Fruit fly (Drosophila melanogaster) whole organism, embryonic: Measurements from ENCODE around the gene Top3beta.

Source experiments
- Abd-B ChIP-seq: fragments of 200-800 bp; sonication (Bioruptor generic); optimal IDR thresholded peaks from 2 replicates; lab custom pipeline; 2018; ENCODE audit warnings: missing biosample characterization, mild to moderate bottlenecking, missing genetic modification characterization, moderate library complexity
- Adf1 ChIP-seq: fragments of 200-800 bp; sonication (Bioruptor generic); IDR thresholded peaks from 2 replicates; pipeline ENCODE4 v1.3.6; 2022; ENCODE audit warnings: missing biosample characterization, missing genetic modification characterization
- Aef1 ChIP-seq: fragments of 200-800 bp; sonication (Bioruptor generic); IDR thresholded peaks from 3 replicates; pipeline ENCODE4 v1.3.6; 2022; ENCODE audit warnings: missing biosample characterization, missing genetic modification characterization
- Antp ChIP-seq: fragments of 200-800 bp; sonication (Bioruptor generic); optimal IDR thresholded peaks from 3 replicates; lab custom pipeline; 2016; ENCODE audit warnings: missing biosample characterization, missing genetic modification characterization
- B-H1 ChIP-seq: fragments of 200-800 bp; sonication (Bioruptor generic); IDR thresholded peaks from 3 replicates; pipeline ENCODE4 v1.3.6; 2022; ENCODE audit warnings: missing biosample characterization, missing genetic modification characterization
- Blimp-1 ChIP-seq: fragments of 200-800 bp; sonication (Bioruptor generic); optimal IDR thresholded peaks from 3 replicates; lab custom pipeline; 2018; ENCODE audit warnings: missing biosample characterization, missing genetic modification characterization, mild to moderate bottlenecking, moderate library complexity, missing genetic modification reagents
- Bteb2 ChIP-seq: fragments of 200-800 bp; sonication (Bioruptor generic); optimal IDR thresholded peaks from 2 replicates; lab custom pipeline; 2016; ENCODE audit warnings: missing biosample characterization, missing genetic modification characterization
- CG10147 ChIP-seq: fragments of 200-800 bp; sonication (Bioruptor generic); optimal IDR thresholded peaks from 2 replicates; lab custom pipeline; 2019; ENCODE audit warnings: missing biosample characterization, mild to moderate bottlenecking, missing genetic modification characterization, moderate library complexity
- CG11398 ChIP-seq: fragments of 200-800 bp; sonication (Bioruptor generic); optimal IDR thresholded peaks from 2 replicates; lab custom pipeline; 2016; ENCODE audit warnings: missing biosample characterization, missing genetic modification characterization
- CG11723 ChIP-seq: fragments of 200-800 bp; sonication (Bioruptor generic); optimal IDR thresholded peaks from 2 replicates; lab custom pipeline; 2017; ENCODE audit warnings: missing biosample characterization, mild to moderate bottlenecking, missing genetic modification characterization
- CG12104 ChIP-seq: fragments of 200-800 bp; sonication (Bioruptor generic); optimal IDR thresholded peaks from 3 replicates; lab custom pipeline; 2016; ENCODE audit warnings: missing biosample characterization, missing genetic modification characterization
- CG12155 ChIP-seq: fragments of 200-800 bp; sonication (Bioruptor generic); optimal IDR thresholded peaks from 3 replicates; lab custom pipeline; 2016; ENCODE audit warnings: missing biosample characterization, missing genetic modification characterization
- CG12391 ChIP-seq: fragments of 200-800 bp; sonication (Bioruptor generic); optimal IDR thresholded peaks from 3 replicates; lab custom pipeline; 2018; ENCODE audit warnings: missing biosample characterization, mild to moderate bottlenecking, missing genetic modification characterization, moderate library complexity
- CG14965 ChIP-seq: fragments of 200-800 bp; sonication (Bioruptor generic); optimal IDR thresholded peaks from 2 replicates; lab custom pipeline; 2016; ENCODE audit warnings: missing biosample characterization, missing genetic modification characterization, borderline replicate concordance
- CG17328 ChIP-seq: fragments of 200-800 bp; sonication (Bioruptor generic); IDR thresholded peaks from 2 replicates; pipeline ENCODE4 v1.3.6; 2022; ENCODE audit warnings: missing biosample characterization, missing genetic modification characterization
- CG17361 ChIP-seq: fragments of 200-800 bp; sonication (Bioruptor generic); IDR thresholded peaks from 3 replicates; pipeline ENCODE4 v1.3.6; 2022; ENCODE audit warnings: missing biosample characterization, missing genetic modification characterization
- CG18599 ChIP-seq: fragments of 200-800 bp; sonication (Bioruptor generic); optimal IDR thresholded peaks from 3 replicates; lab custom pipeline; 2017; ENCODE audit warnings: missing biosample characterization, missing genetic modification characterization, mild to moderate bottlenecking, moderate library complexity, missing genetic modification reagents
- CG2120 ChIP-seq: fragments of 200-800 bp; sonication (Bioruptor generic); optimal IDR thresholded peaks from 3 replicates; lab custom pipeline; 2016; ENCODE audit warnings: missing biosample characterization, missing genetic modification characterization
- CG2712 ChIP-seq: fragments of 200-800 bp; optimal IDR thresholded peaks from 3 replicates; lab custom pipeline; 2019; ENCODE audit warnings: missing biosample characterization, mild to moderate bottlenecking, missing genetic modification characterization, moderate library complexity
- CG30403 ChIP-seq: fragments of 200-800 bp; sonication (Bioruptor generic); optimal IDR thresholded peaks from 3 replicates; lab custom pipeline; 2016; ENCODE audit warnings: missing biosample characterization, missing genetic modification characterization
- CG32772 ChIP-seq: fragments of 200-800 bp; sonication (Bioruptor generic); IDR thresholded peaks from 2 replicates; pipeline ENCODE4 v1.3.6; 2022; ENCODE audit warnings: missing biosample characterization, missing genetic modification characterization
- CG6683 ChIP-seq: fragments of 200-800 bp; sonication (Bioruptor generic); optimal IDR thresholded peaks from 2 replicates; lab custom pipeline; 2017; ENCODE audit warnings: missing biosample characterization, mild to moderate bottlenecking, missing genetic modification characterization, missing genetic modification reagents
- CG6689 ChIP-seq: fragments of 200-800 bp; sonication (Bioruptor generic); IDR thresholded peaks from 2 replicates; pipeline ENCODE4 v1.3.6; 2022; ENCODE audit warnings: missing biosample characterization, missing genetic modification characterization
- CG7987 ChIP-seq: fragments of 200-800 bp; sonication (Bioruptor generic); optimal IDR thresholded peaks from 2 replicates; lab custom pipeline; 2018; ENCODE audit warnings: missing biosample characterization, mild to moderate bottlenecking, missing genetic modification characterization, moderate library complexity
- Doc3 ChIP-seq: fragments of 200-800 bp; sonication (Bioruptor generic); IDR thresholded peaks from 3 replicates; pipeline ENCODE4 v1.3.6; 2022; ENCODE audit warnings: missing biosample characterization, missing genetic modification characterization; ENCODE audit not compliant: partially characterized antibody
- HLH3B ChIP-seq: fragments of 200-800 bp; sonication (Bioruptor generic); IDR thresholded peaks from 2 replicates; pipeline ENCODE4 v1.3.6; 2022; ENCODE audit warnings: missing biosample characterization, missing genetic modification characterization
- Hmr ChIP-seq: fragments of 200-800 bp; sonication (Bioruptor generic); optimal IDR thresholded peaks from 3 replicates; lab custom pipeline; 2017; ENCODE audit warnings: mild to moderate bottlenecking, missing biosample characterization, missing genetic modification reagents, missing genetic modification characterization
- Meics ChIP-seq: fragments of 200-800 bp; sonication (Bioruptor generic); optimal IDR thresholded peaks from 2 replicates; lab custom pipeline; 2017; ENCODE audit warnings: missing biosample characterization, mild to moderate bottlenecking, missing genetic modification characterization
- Rfx ChIP-seq: fragments of 200-800 bp; sonication (Bioruptor generic); IDR thresholded peaks from 2 replicates; pipeline ENCODE4 v1.3.6; 2022; ENCODE audit warnings: missing biosample characterization, missing genetic modification characterization
- Sry-δ ChIP-seq: fragments of 200-800 bp; sonication (Bioruptor generic); optimal IDR thresholded peaks from 2 replicates; lab custom pipeline; 2016; ENCODE audit warnings: missing biosample characterization, missing genetic modification characterization
- YL-1 ChIP-seq: fragments of 200-800 bp; sonication (Bioruptor generic); optimal IDR thresholded peaks from 3 replicates; lab custom pipeline; 2017; ENCODE audit warnings: missing biosample characterization, mild to moderate bottlenecking, missing genetic modification characterization
- al ChIP-seq: fragments of 200-800 bp; sonication (Bioruptor generic); IDR thresholded peaks from 2 replicates; pipeline ENCODE4 v1.3.6; 2022; ENCODE audit warnings: missing biosample characterization, missing genetic modification characterization
- ato ChIP-seq: fragments of 200-800 bp; sonication (Bioruptor generic); IDR thresholded peaks from 2 replicates; pipeline ENCODE4 v1.3.6; 2022; ENCODE audit warnings: missing biosample characterization, missing genetic modification characterization; ENCODE audit not compliant: partially characterized antibody
- crol ChIP-seq: fragments of 200-800 bp; sonication (Bioruptor generic); IDR thresholded peaks from 2 replicates; pipeline ENCODE4 v1.3.6; 2022; ENCODE audit warnings: missing biosample characterization, missing genetic modification characterization
- da ChIP-seq: fragments of 200-800 bp; sonication (Bioruptor generic); optimal IDR thresholded peaks from 2 replicates; lab custom pipeline; 2016; ENCODE audit warnings: missing biosample characterization, missing genetic modification characterization
- en ChIP-seq: fragments of 200-800 bp; sonication (Bioruptor generic); optimal IDR thresholded peaks from 2 replicates; lab custom pipeline; 2016; ENCODE audit warnings: missing biosample characterization, missing genetic modification characterization
- fd96Cb ChIP-seq: fragments of 200-800 bp; sonication (Bioruptor generic); optimal IDR thresholded peaks from 2 replicates; lab custom pipeline; 2018; ENCODE audit warnings: missing biosample characterization, mild to moderate bottlenecking, missing genetic modification characterization, moderate library complexity
- grau ChIP-seq: fragments of 200-800 bp; optimal IDR thresholded peaks from 3 replicates; lab custom pipeline; 2019; ENCODE audit warnings: missing biosample characterization, mild to moderate bottlenecking, missing genetic modification characterization, moderate library complexity
- hbn ChIP-seq: fragments of 200-800 bp; sonication (Bioruptor generic); IDR thresholded peaks from 2 replicates; pipeline ENCODE4 v1.3.6; 2022; ENCODE audit warnings: missing biosample characterization, missing genetic modification characterization; ENCODE audit not compliant: partially characterized antibody
- klu ChIP-seq: fragments of 200-800 bp; sonication (Bioruptor generic); IDR thresholded peaks from 2 replicates; pipeline ENCODE4 v1.3.6; 2022; ENCODE audit warnings: missing biosample characterization, missing genetic modification characterization
- lmd ChIP-seq: fragments of 200-800 bp; sonication (Bioruptor generic); IDR thresholded peaks from 2 replicates; pipeline ENCODE4 v1.3.6; 2022; ENCODE audit warnings: missing biosample characterization, missing genetic modification characterization
- luna ChIP-seq: fragments of 200-800 bp; sonication (Bioruptor generic); optimal IDR thresholded peaks from 2 replicates; lab custom pipeline; 2016; ENCODE audit warnings: missing biosample characterization, missing genetic modification characterization
- mam ChIP-seq: fragments of 200-800 bp; sonication (Bioruptor generic); optimal IDR thresholded peaks from 3 replicates; lab custom pipeline; 2016; ENCODE audit warnings: missing biosample characterization, missing genetic modification characterization
- nmo ChIP-seq: fragments of 200-800 bp; sonication (Bioruptor generic); optimal IDR thresholded peaks from 2 replicates; lab custom pipeline; 2018; ENCODE audit warnings: missing biosample characterization, mild to moderate bottlenecking, missing genetic modification characterization, moderate library complexity
- phol ChIP-seq: fragments of 200-800 bp; sonication (Bioruptor generic); optimal IDR thresholded peaks from 3 replicates; lab custom pipeline; 2018; ENCODE audit warnings: missing biosample characterization, mild to moderate bottlenecking, missing genetic modification characterization, moderate library complexity
- ranshi ChIP-seq: fragments of 200-800 bp; sonication (Bioruptor generic); IDR thresholded peaks from 2 replicates; pipeline ENCODE4 v1.3.6; 2022; ENCODE audit warnings: missing biosample characterization, missing genetic modification characterization
- sens ChIP-seq: fragments of 200-800 bp; sonication (Bioruptor generic); peaks from one replicate; lab custom pipeline; 2016; ENCODE audit warnings: missing biosample characterization, missing genetic modification characterization
- sr ChIP-seq: fragments of 200-800 bp; sonication (Bioruptor generic); IDR thresholded peaks from 3 replicates; pipeline ENCODE4 v1.3.6; 2022; ENCODE audit warnings: missing biosample characterization, missing genetic modification characterization
- ttk ChIP-seq: fragments of 200-800 bp; sonication (Bioruptor generic); IDR thresholded peaks from 2 replicates; pipeline ENCODE4 v2.1.2; 2022; ENCODE audit warnings: missing biosample characterization, missing genetic modification characterization
- unpg ChIP-seq: fragments of 200-800 bp; sonication (Bioruptor generic); optimal IDR thresholded peaks from 3 replicates; lab custom pipeline; 2018; ENCODE audit warnings: missing biosample characterization, mild to moderate bottlenecking, missing genetic modification characterization, moderate library complexity
- zfh1 ChIP-seq: fragments of 200-800 bp; sonication (Bioruptor generic); IDR thresholded peaks from 3 replicates; pipeline ENCODE4 v1.3.6; 2022; ENCODE audit warnings: missing biosample characterization, missing genetic modification characterization

The Top3beta gene

dm6 chrX:6311516-6311915 is 23.7 kb upstream of the Top3beta start (continued):
- TF ChIP-seq CG6683 (GFP tag; lab: Kevin White, UChicago) = no peak
- no peak for TF ChIP-seq Bteb2 (GFP tag; lab: Kevin White, UChicago)
- TF ChIP-seq nmo (GFP tag; lab: Kevin White, UChicago) = peak; percentile 36
- TF ChIP-seq CG14965 (GFP tag; lab: Kevin White, UChicago) = no peak
- TF ChIP-seq Aef1 (GFP tag; lab: Robert Waterston, UW) = peak; percentile 15; the same call in 1 of the 3 replicates
- no peak for TF ChIP-seq CG12155 (GFP tag; lab: Kevin White, UChicago)
- no peak for TF ChIP-seq mam (GFP tag; lab: Kevin White, UChicago)
- peak; percentile 23; the same call in 1 of the 2 replicates for TF ChIP-seq Adf1
- no peak for TF ChIP-seq CG17328 (GFP tag; lab: Robert Waterston, UW)
- TF ChIP-seq fd96Cb (tag; lab: Kevin White, UChicago) = peak; percentile 22
- TF ChIP-seq CG2712 = peak; percentile 9
- no peak for TF ChIP-seq Antp (GFP tag; lab: Kevin White, UChicago)
- TF ChIP-seq al (GFP tag; lab: Robert Waterston, UW) = no peak
- peak; percentile 2 for TF ChIP-seq phol (tag; lab: Kevin White, UChicago)
- TF ChIP-seq B-H1 (GFP tag; lab: Robert Waterston, UW) = no peak
- no peak for TF ChIP-seq sr
- TF ChIP-seq hbn (GFP tag; lab: Robert Waterston, UW) = no peak
- TF ChIP-seq CG32772 (GFP tag; lab: Robert Waterston, UW) = no peak
- TF ChIP-seq grau = peak; percentile 17
- peak; percentile 17 for TF ChIP-seq Abd-B (GFP tag; lab: Kevin White, UChicago)
- TF ChIP-seq CG11723 = no peak
- TF ChIP-seq luna (GFP tag; lab: Kevin White, UChicago) = no peak
- TF ChIP-seq klu (GFP tag; lab: Robert Waterston, UW) = no peak
- TF ChIP-seq zfh1 (GFP tag; lab: Robert Waterston, UW) = peak; percentile 55; the same call in 2 of the 3 replicates
- TF ChIP-seq da (GFP tag; lab: Kevin White, UChicago) = no peak
- TF ChIP-seq CG7987 (GFP tag; lab: Kevin White, UChicago) = no peak
- TF ChIP-seq CG2120 = peak; percentile 35
- TF ChIP-seq CG10147 (GFP tag; lab: Kevin White, UChicago) = peak; percentile 13
- peak; percentile 28; the same call in 1 of the 2 replicates for TF ChIP-seq lmd
- peak; percentile 61 for TF ChIP-seq CG18599 (GFP tag; lab: Kevin White, UChicago)
- peak; percentile 65 for TF ChIP-seq crol (GFP tag; lab: Robert Waterston, UW)
- no peak for TF ChIP-seq CG11398 (GFP tag; lab: Kevin White, UChicago)
- TF ChIP-seq ranshi (GFP tag; lab: Robert Waterston, UW) = 0 out of 2 replicates have a peak, but pooled peaks have one; percentile 27
- TF ChIP-seq HLH3B (GFP tag; lab: Robert Waterston, UW) = 0 out of 2 replicates have a peak, but pooled peaks have one; percentile 24
- no peak for TF ChIP-seq en (GFP tag; lab: Kevin White, UChicago)
- 0 out of 3 replicates have a peak, but pooled peaks have one; percentile 22 for TF ChIP-seq CG17361 (GFP tag; lab: Robert Waterston, UW)
- no peak for TF ChIP-seq YL-1
- peak; percentile 27; the same call in 1 of the 2 replicates for TF ChIP-seq CG6689 (GFP tag; lab: Robert Waterston, UW)
- no peak for TF ChIP-seq Doc3 (GFP tag; lab: Robert Waterston, UW)
- TF ChIP-seq Sry-δ (GFP tag; lab: Kevin White, UChicago) = no peak
- peak; percentile 34; the same call in 1 of the 2 replicates for TF ChIP-seq ttk (GFP tag; lab: Robert Waterston, UW)
- TF ChIP-seq CG30403 (GFP tag; lab: Kevin White, UChicago) = peak; percentile 15
- TF ChIP-seq ato = no peak
- TF ChIP-seq CG12391 = peak; percentile 11
- TF ChIP-seq CG12104 (GFP tag; lab: Kevin White, UChicago) = no peak
- TF ChIP-seq Meics (GFP tag; lab: Kevin White, UChicago) = peak; percentile 15
- TF ChIP-seq Rfx (GFP tag; lab: Robert Waterston, UW) = peak; percentile 53
- TF ChIP-seq Hmr (GFP tag; lab: Kevin White, UChicago) = peak; percentile 17
- peak; percentile 34 for TF ChIP-seq unpg
- TF ChIP-seq Blimp-1 (GFP tag; lab: Kevin White, UChicago) = peak; percentile 21
- TF ChIP-seq sens (GFP tag; lab: Kevin White, UChicago) = peak; percentile 71
